Worm (Caenorhabditis elegans): ENCODE measurements around the gene Y53G8AM.7.

DNA sequence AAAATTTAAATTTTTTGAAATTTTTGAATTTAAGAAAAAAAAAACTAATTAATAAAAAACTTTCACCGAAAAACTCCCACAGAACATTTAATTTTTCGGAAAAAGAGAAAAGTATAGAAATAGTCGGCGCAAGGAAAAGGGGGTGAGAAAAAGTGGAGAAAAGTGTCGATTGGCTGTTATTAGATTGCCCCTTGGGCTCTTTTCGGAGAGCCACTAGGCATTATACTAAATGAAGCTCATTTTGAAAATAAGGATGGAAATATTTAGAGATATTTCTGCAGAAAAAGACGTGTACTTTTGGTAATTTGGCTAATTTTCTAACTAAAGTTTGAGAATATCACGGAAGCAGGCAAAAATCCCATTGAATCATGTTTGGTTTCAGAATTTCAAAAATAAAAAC is 42.4 kb downstream of the Y53G8AM.7 start:
- TF ChIP-seq gei-17 (GFP tag; optimal IDR thresholded peaks at IDR 0.05), result no peak
- TF ChIP-seq ccch-3 (GFP tag; optimal IDR thresholded peaks at IDR 0.05), result no peak
- TF ChIP-seq hlh-12 (tag; optimal IDR thresholded peaks at IDR 0.05), result no peak
- no peak for TF ChIP-seq snpc-4 (GFP tag; optimal IDR thresholded peaks at IDR 0.05)
- no peak for TF ChIP-seq snpc-4 (tag; optimal IDR thresholded peaks at IDR 0.05)
- no peak for TF ChIP-seq F49E8.2 (tag; optimal IDR thresholded peaks at IDR 0.05; ENCODE audit: insufficient read depth)
